Worm (Caenorhabditis elegans) whole organism, late embryonic: ENCODE results near the gene F37C12.21.

ENCODE experiments used
- C38D4.7 ChIP-seq: fragments of 200-800 bp; sonication (Bioruptor generic); optimal IDR thresholded peaks from 2 replicates; lab custom pipeline; 2018; ENCODE audit warnings: mild to moderate bottlenecking, missing genetic modification characterization, moderate library complexity, missing compliant biosample characterization
- F13H6.1 ChIP-seq: sonication (generic microtip); optimal IDR thresholded peaks from 2 replicates; lab custom pipeline; 2016; ENCODE audit warnings: missing genetic modification characterization, missing compliant biosample characterization
- K02D7.2 ChIP-seq: sonication (generic microtip); optimal IDR thresholded peaks from 2 replicates; lab custom pipeline; 2017; ENCODE audit warnings: mild to moderate bottlenecking, missing genetic modification characterization, missing compliant biosample characterization
- K09A11.1 ChIP-seq: sonication (generic microtip); optimal IDR thresholded peaks from 2 replicates; lab custom pipeline; 2017; ENCODE audit warnings: antibody characterized with exemption, mild to moderate bottlenecking, missing genetic modification characterization, missing compliant biosample characterization; ENCODE audit not compliant: insufficient read depth
- T23F11.4 ChIP-seq: fragments of 200-800 bp; sonication (Bioruptor generic); optimal IDR thresholded peaks from 2 replicates; lab custom pipeline; 2018; ENCODE audit warnings: mild to moderate bottlenecking, missing genetic modification characterization, missing compliant biosample characterization
- ahr-1 ChIP-seq: sonication (generic microtip); optimal IDR thresholded peaks from 2 replicates; lab custom pipeline; 2016; ENCODE audit warnings: missing genetic modification characterization, missing compliant biosample characterization
- ama-1 ChIP-seq: fragments of 150-350 bp; optimal IDR thresholded peaks from 2 replicates; lab custom pipeline; 2014
- ceh-14 ChIP-seq: sonication (generic microtip); optimal IDR thresholded peaks from 2 replicates; lab custom pipeline; 2016; ENCODE audit warnings: missing genotype, missing genetic modification characterization, missing compliant biosample characterization
- ceh-18 ChIP-seq: sonication (generic microtip); optimal IDR thresholded peaks from 2 replicates; lab custom pipeline; 2016; ENCODE audit warnings: missing genetic modification characterization, missing compliant biosample characterization
- ceh-19 ChIP-seq: fragments of 200-800 bp; sonication (Bioruptor generic); optimal IDR thresholded peaks from 2 replicates; lab custom pipeline; 2018; ENCODE audit warnings: mild to moderate bottlenecking, missing genetic modification characterization, missing compliant biosample characterization
- ceh-34 ChIP-seq: sonication (generic microtip); optimal IDR thresholded peaks from 2 replicates; lab custom pipeline; 2016; ENCODE audit warnings: mild to moderate bottlenecking, missing genetic modification characterization, missing compliant biosample characterization
- ceh-45 ChIP-seq: fragments of 200-800 bp; sonication (Bioruptor generic); IDR thresholded peaks from 2 replicates; pipeline ENCODE4 v1.3.6; 2022; ENCODE audit warnings: missing genetic modification reagents, missing genetic modification characterization, missing compliant biosample characterization
- ceh-48 ChIP-seq: sonication (generic microtip); optimal IDR thresholded peaks from 2 replicates; lab custom pipeline; 2016; ENCODE audit warnings: missing genetic modification characterization, inconsistent platforms, missing compliant biosample characterization
- ceh-6 ChIP-seq: fragments of 200-800 bp; sonication (Bioruptor generic); optimal IDR thresholded peaks from 2 replicates; lab custom pipeline; 2018; ENCODE audit warnings: mild to moderate bottlenecking, missing genetic modification characterization, missing compliant biosample characterization
- elt-4 ChIP-seq: sonication (generic microtip); optimal IDR thresholded peaks from 2 replicates; lab custom pipeline; 2016; ENCODE audit warnings: missing genetic modification characterization, missing compliant biosample characterization
- ets-4 ChIP-seq: sonication (generic microtip); optimal IDR thresholded peaks from 2 replicates; lab custom pipeline; 2016; ENCODE audit warnings: missing genetic modification characterization, missing compliant biosample characterization
- fax-1 ChIP-seq: sonication (generic microtip); optimal IDR thresholded peaks from 2 replicates; lab custom pipeline; 2016; ENCODE audit warnings: missing genotype, missing genetic modification characterization, missing compliant biosample characterization
- fkh-10 ChIP-seq: fragments of 150-350 bp; optimal IDR thresholded peaks from 2 replicates; lab custom pipeline; 2014; ENCODE audit warnings: missing biosample characterization, missing genetic modification reagents, missing genetic modification characterization
- fkh-6 ChIP-seq: sonication (generic microtip); optimal IDR thresholded peaks from 2 replicates; lab custom pipeline; 2016; ENCODE audit warnings: missing genetic modification characterization, missing compliant biosample characterization
- hlh-13 ChIP-seq: fragments of 200-800 bp; sonication (Bioruptor generic); optimal IDR thresholded peaks from 2 replicates; lab custom pipeline; 2018; ENCODE audit warnings: mild to moderate bottlenecking, missing genetic modification characterization, missing compliant biosample characterization
- hlh-15 ChIP-seq: sonication (generic microtip); optimal IDR thresholded peaks from 2 replicates; lab custom pipeline; 2016; ENCODE audit warnings: missing genetic modification characterization, missing compliant biosample characterization
- hlh-30 ChIP-seq: sonication (generic microtip); optimal IDR thresholded peaks from 2 replicates; lab custom pipeline; 2017; ENCODE audit warnings: antibody characterized with exemption, missing genetic modification characterization, missing compliant biosample characterization; ENCODE audit not compliant: insufficient read depth
- hlh-6 ChIP-seq: sonication (generic microtip); optimal IDR thresholded peaks from 2 replicates; lab custom pipeline; 2016; ENCODE audit warnings: missing genotype, missing genetic modification characterization, missing compliant biosample characterization
- hlh-8 ChIP-seq: sonication (generic microtip); optimal IDR thresholded peaks from 2 replicates; lab custom pipeline; 2016; ENCODE audit warnings: missing genotype, missing genetic modification characterization, missing compliant biosample characterization
- madf-2 ChIP-seq: sonication (generic microtip); optimal IDR thresholded peaks from 2 replicates; lab custom pipeline; 2017; ENCODE audit warnings: missing genetic modification characterization, missing compliant biosample characterization
- nhr-232 ChIP-seq: sonication (generic microtip); optimal IDR thresholded peaks from 2 replicates; lab custom pipeline; 2016; ENCODE audit warnings: missing genetic modification characterization, missing compliant biosample characterization
- pag-3 ChIP-seq: sonication (generic microtip); optimal IDR thresholded peaks from 2 replicates; lab custom pipeline; 2016; ENCODE audit warnings: missing compliant biosample characterization, missing genetic modification characterization, borderline replicate concordance
- pat-9 ChIP-seq: fragments of 200-800 bp; sonication (Bioruptor generic); optimal IDR thresholded peaks from 2 replicates; lab custom pipeline; 2018; ENCODE audit warnings: mild to moderate bottlenecking, missing genetic modification characterization, moderate library complexity, missing compliant biosample characterization
- pax-1 ChIP-seq: fragments of 150-350 bp; optimal IDR thresholded peaks from 2 replicates; lab custom pipeline; 2014; ENCODE audit warnings: missing biosample characterization, missing genetic modification characterization
- pha-2 ChIP-seq: sonication (generic microtip); optimal IDR thresholded peaks from 2 replicates; lab custom pipeline; 2017; ENCODE audit warnings: mild to moderate bottlenecking, missing genetic modification characterization, missing compliant biosample characterization
- pha-4 ChIP-seq: fragments of 150-350 bp; optimal IDR thresholded peaks from 2 replicates; lab custom pipeline; 2018; ENCODE audit warnings: missing biosample characterization, missing genetic modification reagents, missing genetic modification characterization
- pros-1 ChIP-seq: fragments of 150-350 bp; optimal IDR thresholded peaks from 2 replicates; lab custom pipeline; 2014; ENCODE audit warnings: missing biosample characterization, missing genetic modification reagents, missing genetic modification characterization
- ref-2 ChIP-seq: sonication (generic microtip); optimal IDR thresholded peaks from 2 replicates; lab custom pipeline; 2016; ENCODE audit warnings: missing genetic modification characterization, missing compliant biosample characterization
- rnt-1 ChIP-seq: sonication (generic microtip); optimal IDR thresholded peaks from 2 replicates; lab custom pipeline; 2016; ENCODE audit warnings: missing genetic modification characterization, missing compliant biosample characterization
- sox-4 ChIP-seq: sonication (generic microtip); optimal IDR thresholded peaks from 2 replicates; lab custom pipeline; 2017; ENCODE audit warnings: mild to moderate bottlenecking, missing genetic modification characterization, inconsistent platforms, missing compliant biosample characterization
- syd-9 ChIP-seq: sonication (generic microtip); optimal IDR thresholded peaks from 2 replicates; lab custom pipeline; 2016; ENCODE audit warnings: mild to moderate bottlenecking, missing genetic modification characterization, moderate library complexity, missing compliant biosample characterization
- tbx-2 ChIP-seq: sonication (generic microtip); optimal IDR thresholded peaks from 2 replicates; lab custom pipeline; 2016; ENCODE audit warnings: missing genetic modification characterization, missing compliant biosample characterization
- ttx-3 ChIP-seq: sonication (generic microtip); optimal IDR thresholded peaks from 2 replicates; lab custom pipeline; 2016; ENCODE audit warnings: missing genetic modification reagents, missing genetic modification characterization, missing compliant biosample characterization
- unc-3 ChIP-seq, 2 experiments: fragments of 200-800 bp in 1 of 2; sonication (Bioruptor generic) in 1 of 2; sonication (generic microtip) in 1 of 2; conservative IDR thresholded peaks in 1 of 2; optimal IDR thresholded peaks in 1 of 2; 2 replicates each; pipeline versions ENCODE4 v1.3.6 to Lab custom; 2016 to 2022; ENCODE audit warnings: missing compliant biosample characterization in 2 of 2, missing genetic modification characterization in 2 of 2, missing genetic modification reagents in 1 of 2
- unc-55 ChIP-seq: sonication (generic microtip); optimal IDR thresholded peaks from 2 replicates; lab custom pipeline; 2017; ENCODE audit warnings: missing biosample characterization, missing genetic modification reagents, missing genetic modification characterization
- unc-86 ChIP-seq: sonication (generic microtip); optimal IDR thresholded peaks from 2 replicates; lab custom pipeline; 2016; ENCODE audit warnings: missing genetic modification characterization, missing compliant biosample characterization
- ztf-16 ChIP-seq: sonication (generic microtip); optimal IDR thresholded peaks from 2 replicates; lab custom pipeline; 2017; ENCODE audit warnings: missing genetic modification characterization, missing compliant biosample characterization

Gene F37C12.21

ce11 chrIII:7155631-7156030, 32.5 kb upstream of the F37C12.21 start (continued):
- no peak for TF ChIP-seq pag-3 (tag; lab: Kevin White, UChicago)
- TF ChIP-seq pax-1 = peak; percentile 52
- no peak for TF ChIP-seq ahr-1
- TF ChIP-seq F13H6.1 (tag; lab: Kevin White, UChicago) = peak; percentile 16
- peak; percentile 68 for TF ChIP-seq ets-4 (tag; lab: Kevin White, UChicago)
- TF ChIP-seq ama-1 = peak; percentile 18
- peak; percentile 89 for TF ChIP-seq tbx-2
- TF ChIP-seq fax-1 (tag; lab: Kevin White, UChicago) = peak; percentile 3
- no peak for TF ChIP-seq elt-4
- TF ChIP-seq nhr-232 = no peak
- no peak for TF ChIP-seq ceh-19
- TF ChIP-seq hlh-30 (tag; lab: Kevin White, UChicago) = peak; percentile 98
- peak; percentile 53 for TF ChIP-seq ceh-14 (tag; lab: Kevin White, UChicago)
- TF ChIP-seq ztf-16 (tag; lab: Kevin White, UChicago) = no peak
- no peak for TF ChIP-seq hlh-13 (GFP tag; lab: Kevin White, UChicago)
- TF ChIP-seq K02D7.2 = no peak
- TF ChIP-seq, all 69 proteins: peak for 30

ce11 chrIII:7158709-7159108, 29.4 kb upstream of the F37C12.21 start, which contains the start of gene nuo-4:
TSS of gene nuo-4 (minus strand) at chrIII:7158809.
- no peak for TF ChIP-seq ceh-14 (tag; lab: Kevin White, UChicago)
- no peak for TF ChIP-seq ceh-45 (GFP tag; lab: Robert Waterston, UW)
- TF ChIP-seq, all 69 proteins: peak for 0

- TF ChIP-seq ttx-3 (tag; lab: Kevin White, UChicago) = no peak
Observed at ce11 chrIII:7159246-7159645, 28.9 kb upstream of the F37C12.21 start.

ce11 chrIII:7161055-7161454, 27.1 kb upstream of the F37C12.21 start, which contains the start of gene rnp-7:
TSS of gene rnp-7 (minus strand) at chrIII:7161155.
- TF ChIP-seq K09A11.1 (tag; lab: Kevin White, UChicago) (no peak), ceh-18 (tag; lab: Kevin White, UChicago) (no peak), fkh-10 (GFP tag; lab: Kevin White, UChicago) (no peak), pha-4 (tag; lab: Kevin White, UChicago) (no peak), pha-2 (tag; lab: Kevin White, UChicago) (no peak), elt-4 (no peak), hlh-15 (tag; lab: Kevin White, UChicago) (no peak), ceh-48 (tag; lab: Kevin White, UChicago) (no peak), madf-2 (tag; lab: Kevin White, UChicago) (no peak), ref-2 (tag; lab: Kevin White, UChicago) (no peak)

DNA sequence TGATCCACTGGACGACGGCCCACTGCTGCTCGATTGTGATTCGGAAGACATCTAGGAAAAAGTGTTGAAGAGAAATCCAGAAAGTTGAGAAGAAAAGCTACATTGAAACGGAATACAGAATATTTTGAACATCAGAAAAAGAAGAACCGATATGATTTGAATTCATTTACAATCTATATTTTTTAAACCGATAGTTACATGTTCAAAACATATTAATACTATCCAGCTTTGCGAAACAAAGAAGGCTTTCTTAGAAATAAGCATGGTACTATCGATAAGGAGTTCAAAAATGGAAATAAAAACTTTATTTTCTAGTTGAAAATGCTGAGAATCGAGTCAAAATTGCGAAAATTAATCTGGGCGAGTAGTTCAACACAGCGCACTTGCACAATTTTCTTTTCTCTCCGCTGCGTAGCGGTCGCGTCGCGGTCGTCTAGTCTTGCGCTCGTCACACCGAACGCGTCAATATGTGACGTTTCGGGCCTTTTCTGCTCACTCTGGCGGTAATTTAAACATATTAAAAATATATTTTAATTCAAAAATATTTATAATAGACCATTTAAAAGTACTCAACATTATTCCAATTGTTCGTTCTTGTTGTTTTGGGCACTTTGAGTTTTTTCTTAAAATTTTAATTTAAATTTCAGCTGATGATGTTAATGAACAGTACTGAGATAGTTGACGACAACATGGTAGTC, 25.9 kb upstream of the F37C12.21 start, which contains the start of the genes syf-2 and K04G7.1:
Gene syf-2 (minus strand): TSS at position 51 of the 698 bp plus-strand sequence.
Gene K04G7.1 (plus strand): TSS at position 648 of the 698 bp plus-strand sequence.
- TF ChIP-seq elt-4 (no peak), K09A11.1 (tag; lab: Kevin White, UChicago) (peak; percentile 42), hlh-6 (tag; lab: Kevin White, UChicago) (no peak), pros-1 (tag; lab: Kevin White, UChicago) (peak; percentile 5), F13H6.1 (tag; lab: Kevin White, UChicago) (no peak), hlh-13 (GFP tag; lab: Kevin White, UChicago) (no peak), T23F11.4 (no peak), unc-86 (tag; lab: Kevin White, UChicago) (no peak), ceh-6 (GFP tag; lab: Kevin White, UChicago) (no peak), sox-4 (no peak), fkh-6 (no peak), ama-1 (no peak), unc-55 (GFP tag; lab: Kevin White, UChicago) (peak; percentile 76), ceh-18 (tag; lab: Kevin White, UChicago) (peak; percentile 26), ceh-34 (tag; lab: Kevin White, UChicago) (peak; percentile 57), hlh-8 (tag; lab: Kevin White, UChicago) (no peak), ceh-45 (GFP tag; lab: Robert Waterston, UW) (no peak), rnt-1 (tag; lab: Kevin White, UChicago) (no peak), C38D4.7 (GFP tag; lab: Kevin White, UChicago) (no peak), nhr-232 (no peak), hlh-15 (tag; lab: Kevin White, UChicago) (no peak), pag-3 (tag; lab: Kevin White, UChicago) (no peak), pat-9 (tag; lab: Kevin White, UChicago) (no peak), unc-3 (GFP tag; conservative IDR thresholded peaks at IDR 0.05; lab: Robert Waterston, UW) (no peak), unc-3 (tag; optimal IDR thresholded peaks at IDR 0.05; lab: Kevin White, UChicago) (no peak), ceh-48 (tag; lab: Kevin White, UChicago) (peak; percentile 8), ttx-3 (tag; lab: Kevin White, UChicago) (no peak), syd-9 (tag; lab: Kevin White, UChicago) (no peak)
